Fruit fly (Drosophila melanogaster) whole organism, larva: ENCODE data around the gene tkv.

ENCODE experiments used
- noc ChIP-seq: fragments of 200-800 bp; sonication (Bioruptor generic); optimal IDR thresholded peaks from 3 replicates; lab custom pipeline; 2019; ENCODE audit warnings: missing biosample characterization, mild to moderate bottlenecking, missing genetic modification characterization, moderate library complexity

tkv gene

DNA sequence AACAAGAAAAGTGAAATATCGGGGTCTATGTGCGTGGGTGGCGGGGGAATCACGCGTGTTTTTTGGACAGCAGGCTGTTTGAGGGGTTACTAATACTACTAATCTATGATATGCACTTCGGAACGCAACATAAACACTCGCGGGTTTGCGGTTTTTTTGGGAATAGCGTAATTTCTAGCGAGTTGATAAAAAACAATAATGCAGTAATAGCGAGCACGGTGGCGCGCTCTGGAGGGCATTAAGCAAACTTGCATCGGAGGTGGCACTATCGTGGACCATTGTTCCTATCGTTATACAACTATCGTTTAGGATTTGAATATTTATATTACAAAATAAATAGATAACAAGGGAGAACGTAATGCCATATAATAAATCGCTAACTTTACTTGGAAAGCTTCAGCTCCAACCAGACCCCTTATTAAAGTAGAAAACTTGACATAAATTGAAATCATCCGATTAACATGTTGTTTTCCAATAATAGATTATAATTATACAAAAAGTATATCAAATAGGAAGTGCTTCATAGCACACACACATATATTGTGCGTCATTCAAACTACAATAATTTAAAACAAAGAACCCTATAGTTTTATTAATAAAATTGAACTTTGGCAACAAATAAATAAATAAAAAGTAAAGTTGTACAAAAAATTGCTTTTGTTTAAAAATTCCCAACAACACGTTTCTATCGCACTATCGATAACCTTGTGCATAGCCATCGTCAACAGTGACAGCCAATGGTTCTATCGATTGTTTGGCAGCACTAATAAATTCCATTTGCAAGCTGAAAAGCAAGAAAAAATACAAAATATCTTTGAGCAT is 7.3 kb upstream of the tkv start, which contains the start of the genes Nin and Bub1:
Nin (minus strand) TSS at position 240 of the 822 bp plus-strand sequence.
Bub1 (plus strand) TSS at position 557 of the 822 bp plus-strand sequence.
- TF ChIP-seq noc (tag; lab: Kevin White, UChicago), result no peak

DNA sequence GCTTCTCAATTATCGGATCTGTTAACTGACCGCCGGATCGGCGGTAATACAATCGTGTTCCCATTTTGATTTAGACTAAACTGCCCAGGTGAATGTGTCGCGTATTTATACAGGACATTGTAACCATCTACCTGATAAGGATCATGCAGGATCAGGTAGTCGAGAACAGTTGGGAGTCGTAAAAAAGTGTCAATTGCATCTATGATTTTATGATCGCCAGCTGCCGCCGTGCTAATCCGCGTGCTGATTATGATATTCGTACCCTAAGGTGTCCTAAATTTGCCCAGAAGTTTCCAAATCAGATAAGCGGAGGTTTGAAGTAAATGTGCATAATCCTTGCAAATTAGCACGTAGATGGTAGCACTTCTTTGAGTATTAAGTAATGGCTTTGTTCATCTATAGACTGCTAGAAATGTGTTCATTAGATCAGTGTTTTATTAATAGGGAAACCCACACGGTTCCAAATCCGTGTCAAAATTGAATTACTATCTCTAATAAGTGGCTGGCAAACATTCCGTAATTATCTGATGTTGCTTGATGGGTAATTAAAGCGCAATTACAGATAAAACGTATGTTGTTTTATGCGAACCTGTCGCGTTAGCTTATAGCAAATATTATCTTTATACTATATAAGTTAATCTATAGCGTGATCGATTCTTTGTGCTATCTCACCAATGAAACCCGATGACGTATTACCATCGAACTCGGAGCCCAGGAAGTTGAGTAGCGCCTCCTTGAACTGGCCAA is 6.3 kb upstream of the tkv start:
- TF ChIP-seq noc (tag; lab: Kevin White, UChicago), result no peak

- no peak for TF ChIP-seq noc (tag; lab: Kevin White, UChicago)
Observed at dm6 chr2L:5270215-5271071, 741 bp downstream of the tkv start.

dm6 chr2L:5268198-5268597 is 3.0 kb downstream of the tkv start, which contains the start of gene Cyp4ac3:
TSS of gene Cyp4ac3 (plus strand) at chr2L:5268498.
- TF ChIP-seq noc (tag; lab: Kevin White, UChicago), result no peak

- no peak for TF ChIP-seq noc (tag; lab: Kevin White, UChicago)
Observed at dm6 chr2L:5266092-5266491, 5.1 kb downstream of the tkv start, which contains the start of gene Cyp4ac2. TSS of gene Cyp4ac2 (plus strand) at chr2L:5266392.

dm6 chr2L:5264157-5264556 is 7.0 kb downstream of the tkv start:
- no peak for TF ChIP-seq noc (tag; lab: Kevin White, UChicago)

- no peak for TF ChIP-seq noc (tag; lab: Kevin White, UChicago)
Observed at dm6 chr2L:5263343-5264051, 7.7 kb downstream of the tkv start, which contains the start of gene Cyp4ac1. TSS of gene Cyp4ac1 (plus strand) at chr2L:5264001.

- TF ChIP-seq noc (tag; lab: Kevin White, UChicago), result no peak
Observed at dm6 chr2L:5261223-5261984, 9.8 kb downstream of the tkv start.

DNA sequence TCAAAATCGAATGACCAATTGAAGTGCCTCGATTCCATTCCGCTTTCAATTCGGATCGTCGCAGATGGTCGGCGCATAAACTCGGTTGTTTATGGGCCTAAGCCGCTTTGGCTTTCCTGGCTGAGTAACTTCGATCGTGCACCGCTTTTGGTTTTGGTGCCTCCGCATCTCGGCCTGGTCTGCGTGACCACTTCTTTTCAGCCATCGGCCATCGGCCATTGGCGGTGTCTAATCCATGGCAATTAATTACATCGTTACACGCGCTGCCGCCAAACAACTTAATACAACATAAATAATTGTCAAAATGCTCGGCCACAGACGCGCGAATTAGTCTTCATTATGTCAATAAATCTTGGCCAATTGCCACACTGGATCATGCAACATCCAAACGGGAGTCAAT is 10.9 kb downstream of the tkv start:
- no peak for TF ChIP-seq noc (tag; lab: Kevin White, UChicago)

dm6 chr2L:5259076-5259843 is 11.9 kb downstream of the tkv start:
- TF ChIP-seq noc (tag; lab: Kevin White, UChicago), result no peak

DNA sequence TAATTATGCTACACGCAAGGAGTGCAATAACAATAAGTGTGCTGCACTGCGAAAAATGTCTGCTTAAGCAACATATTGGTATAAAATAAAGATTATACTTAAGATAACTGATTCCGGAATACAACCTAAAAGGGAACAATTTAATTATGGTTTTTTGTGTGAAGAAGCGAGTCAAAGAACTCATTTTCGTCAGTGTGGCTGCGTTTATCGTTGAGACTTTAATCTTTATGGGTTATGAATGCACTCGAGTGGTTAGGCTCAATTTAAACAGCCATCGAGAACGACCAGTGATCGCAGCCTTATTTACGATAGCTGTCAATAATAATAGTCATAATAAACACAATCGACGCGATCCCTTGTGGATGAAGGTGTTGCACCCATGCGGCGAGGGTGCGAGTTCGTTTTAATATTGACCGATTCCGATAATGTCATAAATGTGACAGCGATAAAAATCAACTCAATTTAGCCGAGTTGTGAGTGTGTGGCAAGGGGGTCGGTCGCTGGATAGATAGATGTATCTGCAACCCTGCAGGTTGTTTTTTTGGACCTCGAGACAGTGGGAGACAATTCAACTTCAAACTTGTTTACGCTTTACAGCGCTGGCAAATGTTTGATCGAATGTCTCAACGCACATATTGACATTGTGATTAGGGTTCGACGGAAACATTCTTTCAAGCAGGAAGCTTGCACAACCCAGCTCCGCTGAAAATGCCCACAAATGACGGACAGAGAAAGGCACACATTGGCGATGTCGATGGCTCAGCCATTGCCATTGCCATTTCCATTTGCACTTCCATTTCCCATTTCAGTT is 14.9 kb downstream of the tkv start:
- TF ChIP-seq noc (tag; lab: Kevin White, UChicago), result no peak

- TF ChIP-seq noc (tag; lab: Kevin White, UChicago), result no peak
Observed at dm6 chr2L:5254105-5254711, 17.0 kb downstream of the tkv start.
